Worm (Caenorhabditis elegans): Measurements from ENCODE around the gene F59A6.2.

DNA sequence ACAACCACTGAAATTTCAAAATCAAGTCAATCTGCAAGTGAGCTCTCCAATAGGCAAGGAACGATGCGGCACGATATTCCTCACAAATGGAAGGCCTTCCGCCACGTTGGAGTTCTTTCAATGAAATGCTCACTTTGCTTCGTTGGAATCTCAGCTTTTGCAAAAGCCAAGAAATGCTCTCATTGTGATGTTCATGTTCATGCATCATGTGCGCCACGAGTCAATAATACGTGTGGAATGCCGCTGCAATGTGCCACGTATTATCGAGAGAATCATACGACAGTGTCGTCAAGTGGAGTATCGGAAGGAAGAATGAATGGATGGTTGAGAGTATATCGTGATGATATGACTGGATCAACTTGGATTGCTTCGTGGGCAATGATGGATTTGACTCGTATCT is 12.6 kb upstream of the F59A6.2 start:
- no peak for TF ChIP-seq unc-130 (tag; optimal IDR thresholded peaks at IDR 0.05)
- TF ChIP-seq ama-1 (optimal IDR thresholded peaks at IDR 0.05) = no peak
- TF ChIP-seq nhr-12 (tag; optimal IDR thresholded peaks at IDR 0.05) = no peak
- TF ChIP-seq unc-62 (GFP tag; optimal IDR thresholded peaks at IDR 0.05) = no peak
- no peak for TF ChIP-seq zip-4 (GFP tag; optimal IDR thresholded peaks at IDR 0.05)
- TF ChIP-seq ceh-63 (GFP tag; optimal IDR thresholded peaks at IDR 0.05) = no peak
- no peak for TF ChIP-seq ets-5 (GFP tag; IDR thresholded peaks at IDR 0.05)
- no peak for TF ChIP-seq lir-3 (tag; optimal IDR thresholded peaks at IDR 0.05; ENCODE audit: poor library complexity)
- no peak for TF ChIP-seq irx-1 (tag; optimal IDR thresholded peaks at IDR 0.05)
- no peak for TF ChIP-seq jun-1 (tag; optimal IDR thresholded peaks at IDR 0.05)
- TF ChIP-seq pag-3 (tag; optimal IDR thresholded peaks at IDR 0.05; ENCODE audit: borderline replicate concordance, insufficient read depth) = no peak
- TF ChIP-seq lsy-2 (tag; optimal IDR thresholded peaks at IDR 0.05) = no peak
